Worm (Caenorhabditis elegans): ENCODE data around the gene W09H1.3.

- TF ChIP-seq unc-62 (GFP tag; optimal IDR thresholded peaks at IDR 0.05) (no peak), hlh-1 (tag; optimal IDR thresholded peaks at IDR 0.05) (no peak), snpc-4 (tag; optimal IDR thresholded peaks at IDR 0.05) (no peak), mab-5 (tag; optimal IDR thresholded peaks at IDR 0.05) (no peak), bed-3 (GFP tag; optimal IDR thresholded peaks at IDR 0.05) (no peak), mep-1 (tag; optimal IDR thresholded peaks at IDR 0.05) (no peak), nhr-28 (tag; optimal IDR thresholded peaks at IDR 0.05) (no peak), elt-1 (tag; optimal IDR thresholded peaks at IDR 0.05; ENCODE audit: borderline replicate concordance, insufficient read depth) (no peak), ztf-11 (tag; optimal IDR thresholded peaks at IDR 0.05) (no peak), M03D4.4 (tag; optimal IDR thresholded peaks at IDR 0.05) (no peak), unc-39 (tag; optimal IDR thresholded peaks at IDR 0.05) (no peak), nhr-237 (tag; optimal IDR thresholded peaks at IDR 0.05) (no peak), elt-3 (tag; optimal IDR thresholded peaks at IDR 0.05) (no peak)
Observed at ce11 chrII:13163009-13163408, 21.2 kb upstream of the W09H1.3 start.
